Worm (Caenorhabditis elegans) whole organism, L1 larva: Measurements from ENCODE around the gene T19H5.6.

Source experiments
- C16A3.4 ChIP-seq: fragments of 150-350 bp; optimal IDR thresholded peaks from 2 replicates; lab custom pipeline; 2014; ENCODE audit warnings: missing biosample characterization, missing genetic modification characterization
- C34B4.2 ChIP-seq: sonication (generic microtip); optimal IDR thresholded peaks from 2 replicates; lab custom pipeline; 2017; ENCODE audit warnings: mild to moderate bottlenecking, missing genetic modification characterization, missing compliant biosample characterization
- F16B12.6 ChIP-seq: fragments of 150-350 bp; optimal IDR thresholded peaks from 2 replicates; lab custom pipeline; 2014; ENCODE audit warnings: missing biosample characterization, missing genetic modification characterization
- ama-1 ChIP-seq: fragments of 150-350 bp; optimal IDR thresholded peaks from 2 replicates; lab custom pipeline; 2014
- ceh-63 ChIP-seq: fragments of 200-800 bp; sonication (Bioruptor generic); optimal IDR thresholded peaks from 2 replicates; lab custom pipeline; 2018; ENCODE audit warnings: mild to moderate bottlenecking, missing genetic modification characterization, missing compliant biosample characterization
- ceh-88 ChIP-seq: fragments of 200-800 bp; sonication (Bioruptor generic); IDR thresholded peaks from 2 replicates; pipeline ENCODE4 v1.3.6; 2022; ENCODE audit warnings: missing genetic modification characterization, missing compliant biosample characterization
- dsc-1 ChIP-seq: sonication (generic microtip); optimal IDR thresholded peaks from 2 replicates; lab custom pipeline; 2016; ENCODE audit warnings: mild to moderate bottlenecking, missing genetic modification characterization, missing compliant biosample characterization
- efl-1 ChIP-seq, 4 experiments: fragments of 150-350 bp; optimal IDR thresholded peaks in 3 of 4; peaks in 1 of 4; 1 replicate in 1 of 4; 2 replicates in 3 of 4; lab custom pipeline; 2014; ENCODE audit warnings: missing biosample characterization in 2 of 4, missing genetic modification characterization in 2 of 4, missing genetic modification reagents in 2 of 4
- egl-13 ChIP-seq: sonication (generic microtip); optimal IDR thresholded peaks from 2 replicates; lab custom pipeline; 2016; ENCODE audit warnings: missing genotype, missing genetic modification reagents, missing genetic modification characterization, missing compliant biosample characterization
- elt-3 ChIP-seq, 6 experiments: fragments of 150-350 bp in 1 of 6; sonication (generic microtip); optimal IDR thresholded peaks; 2 replicates each; lab custom pipeline; 2017 to 2018; ENCODE audit warnings: missing biosample characterization in 6 of 6, missing genetic modification characterization in 6 of 6, inconsistent platforms in 1 of 6
- fkh-10 ChIP-seq: sonication (generic microtip); optimal IDR thresholded peaks from 2 replicates; lab custom pipeline; 2017; ENCODE audit warnings: missing biosample characterization, missing genetic modification reagents, missing genetic modification characterization
- fkh-4 ChIP-seq: sonication (generic microtip); optimal IDR thresholded peaks from 2 replicates; lab custom pipeline; 2016; ENCODE audit warnings: missing compliant biosample characterization, missing genetic modification characterization, borderline replicate concordance
- fos-1 ChIP-seq: fragments of 150-350 bp; optimal IDR thresholded peaks from 2 replicates; lab custom pipeline; 2014; ENCODE audit warnings: missing biosample characterization, missing genetic modification characterization
- hlh-17 ChIP-seq: fragments of 200-800 bp; sonication (Bioruptor generic); optimal IDR thresholded peaks from 2 replicates; lab custom pipeline; 2018; ENCODE audit warnings: missing genetic modification characterization, mild to moderate bottlenecking, missing compliant biosample characterization, moderate library complexity, borderline replicate concordance
- hpl-2 ChIP-seq: fragments of 150-350 bp; optimal IDR thresholded peaks from 2 replicates; lab custom pipeline; 2014; ENCODE audit warnings: missing biosample characterization, missing genetic modification reagents, missing genetic modification characterization
- isw-1 ChIP-seq: fragments of 200-800 bp; sonication (Bioruptor generic); IDR thresholded peaks from 2 replicates; pipeline ENCODE4 v1.3.6; 2022; ENCODE audit warnings: missing genetic modification characterization, missing compliant biosample characterization
- lin-14 ChIP-seq: fragments of 200-800 bp; sonication (Bioruptor generic); optimal IDR thresholded peaks from 2 replicates; lab custom pipeline; 2018; ENCODE audit warnings: mild to moderate bottlenecking, missing genetic modification characterization, moderate library complexity, missing compliant biosample characterization
- lir-3 ChIP-seq: sonication (generic microtip); optimal IDR thresholded peaks from 2 replicates; lab custom pipeline; 2016; ENCODE audit warnings: mild to moderate bottlenecking, missing genetic modification characterization, moderate library complexity, missing compliant biosample characterization; ENCODE audit not compliant: poor library complexity
- lsy-2 ChIP-seq, 2 experiments: fragments of 150-350 bp; optimal IDR thresholded peaks; 2 replicates each; lab custom pipeline; 2014; ENCODE audit warnings: missing biosample characterization in 2 of 2, missing genetic modification characterization in 2 of 2
- mab-9 ChIP-seq: fragments of 200-800 bp; sonication (Bioruptor generic); IDR thresholded peaks from 2 replicates; pipeline ENCODE4 v1.3.6; 2022; ENCODE audit warnings: missing genetic modification reagents, missing genetic modification characterization, missing compliant biosample characterization
- mef-2 ChIP-seq: fragments of 150-350 bp; optimal IDR thresholded peaks from 2 replicates; lab custom pipeline; 2014; ENCODE audit warnings: missing biosample characterization, missing genetic modification characterization
- nhr-47 ChIP-seq: sonication (generic microtip); optimal IDR thresholded peaks from 2 replicates; lab custom pipeline; 2016; ENCODE audit warnings: mild to moderate bottlenecking, missing genetic modification characterization, moderate library complexity, missing compliant biosample characterization
- nhr-90 ChIP-seq: sonication (generic microtip); optimal IDR thresholded peaks from 2 replicates; lab custom pipeline; 2016; ENCODE audit warnings: mild to moderate bottlenecking, missing genetic modification characterization, missing compliant biosample characterization; ENCODE audit not compliant: poor library complexity
- pax-3 ChIP-seq: fragments of 200-800 bp; sonication (Bioruptor generic); optimal IDR thresholded peaks from 2 replicates; lab custom pipeline; 2018; ENCODE audit warnings: mild to moderate bottlenecking, missing genetic modification characterization, moderate library complexity, missing compliant biosample characterization
- rnt-1 ChIP-seq: sonication (generic microtip); optimal IDR thresholded peaks from 2 replicates; lab custom pipeline; 2016; ENCODE audit warnings: mild to moderate bottlenecking, missing genetic modification characterization, moderate library complexity, missing compliant biosample characterization
- skn-1 ChIP-seq: fragments of 150-350 bp; optimal IDR thresholded peaks from 2 replicates; lab custom pipeline; 2014; ENCODE audit warnings: missing biosample characterization, missing genetic modification characterization
- snu-23 ChIP-seq: sonication (generic microtip); optimal IDR thresholded peaks from 2 replicates; lab custom pipeline; 2016; ENCODE audit warnings: missing genetic modification characterization, missing compliant biosample characterization
- sptf-1 ChIP-seq: fragments of 150-350 bp; optimal IDR thresholded peaks from 2 replicates; lab custom pipeline; 2014; ENCODE audit warnings: missing biosample characterization, missing genetic modification characterization
- tbx-2 ChIP-seq: sonication (generic microtip); optimal IDR thresholded peaks from 2 replicates; lab custom pipeline; 2016; ENCODE audit warnings: missing genetic modification characterization, missing compliant biosample characterization
- tlp-1 ChIP-seq: fragments of 150-350 bp; optimal IDR thresholded peaks from 2 replicates; lab custom pipeline; 2014; ENCODE audit warnings: missing biosample characterization, missing genetic modification characterization
- unc-130 ChIP-seq: fragments of 150-350 bp; optimal IDR thresholded peaks from 2 replicates; lab custom pipeline; 2017; ENCODE audit warnings: missing biosample characterization, missing genetic modification characterization, inconsistent platforms
- unc-98 ChIP-seq: fragments of 200-800 bp; sonication (Bioruptor generic); IDR thresholded peaks from 2 replicates; pipeline ENCODE4 v1.3.6; 2022; ENCODE audit warnings: missing genetic modification characterization, missing compliant biosample characterization
- vab-15 ChIP-seq: sonication (generic microtip); optimal IDR thresholded peaks from 2 replicates; lab custom pipeline; 2017; ENCODE audit warnings: missing genotype, mild to moderate bottlenecking, missing genetic modification characterization, missing compliant biosample characterization

Gene T19H5.6

ce11 chrII:9433609-9434008 is 36.4 kb downstream of the T19H5.6 start, which contains the start of gene kin-15:
TSS of gene kin-15 (minus strand) at chrII:9433709.
- TF ChIP-seq ceh-88 (GFP tag; lab: Robert Waterston, UW) (no peak), efl-1 (optimal IDR thresholded peaks at IDR 0.05; lab: Kevin White, UChicago) (no peak), efl-1 (GFP tag; optimal IDR thresholded peaks at IDR 0.05 in 1 of 2; lab: Kevin White, UChicago) (peak in 1 of 2 experiments; percentile 59)

ce11 chrII:9431119-9431518 is 38.9 kb downstream of the T19H5.6 start:
- no peak for TF ChIP-seq snu-23 (GFP tag; lab: Kevin White, UChicago)
- TF ChIP-seq lin-14 (GFP tag; lab: Kevin White, UChicago): peak; percentile 58
- no peak for TF ChIP-seq isw-1 (GFP tag; lab: Robert Waterston, UW)
- peak; percentile 33 for TF ChIP-seq fkh-10 (GFP tag; lab: Kevin White, UChicago)
- TF ChIP-seq mab-9 (GFP tag; lab: Robert Waterston, UW): no peak
- TF ChIP-seq dsc-1 (tag; lab: Kevin White, UChicago): no peak
- TF ChIP-seq, all 84 proteins: peak for 2

ce11 chrII:9427644-9428043 is 42.4 kb downstream of the T19H5.6 start, which contains the start of gene M176.5:
TSS of gene M176.5 (minus strand) at chrII:9427744.
- no peak for TF ChIP-seq fos-1 (tag; lab: Kevin White, UChicago)
- TF ChIP-seq fkh-4: no peak
- peak; percentile 42 for TF ChIP-seq lin-14 (GFP tag; lab: Kevin White, UChicago)
- TF ChIP-seq skn-1 (tag; lab: Kevin White, UChicago): no peak
- TF ChIP-seq vab-15 (tag; lab: Kevin White, UChicago): no peak
- no peak for TF ChIP-seq efl-1 (optimal IDR thresholded peaks at IDR 0.05; lab: Kevin White, UChicago)
- TF ChIP-seq efl-1 (GFP tag; optimal IDR thresholded peaks at IDR 0.05 in 1 of 2; lab: Kevin White, UChicago): no peak

- TF ChIP-seq dsc-1 (tag; lab: Kevin White, UChicago) (no peak), fos-1 (tag; lab: Kevin White, UChicago) (no peak), unc-98 (GFP tag; lab: Robert Waterston, UW) (no peak), nhr-47 (no peak), hlh-17 (GFP tag; lab: Kevin White, UChicago) (no peak), tlp-1 (tag; lab: Kevin White, UChicago) (no peak), mab-9 (GFP tag; lab: Robert Waterston, UW) (no peak), F16B12.6 (tag; lab: Kevin White, UChicago) (no peak), unc-130 (tag; lab: Kevin White, UChicago) (no peak), C34B4.2 (tag; lab: Kevin White, UChicago) (no peak), nhr-90 (tag; lab: Kevin White, UChicago) (no peak), tbx-2 (tag; lab: Kevin White, UChicago) (no peak), elt-3 (tag; optimal IDR thresholded peaks at IDR 0.05; lab: Kevin White, UChicago) (no peak), hpl-2 (GFP tag; lab: Kevin White, UChicago) (no peak)
Measured at ce11 chrII:9426076-9426475, 43.9 kb downstream of the T19H5.6 start, which contains the start of gene M176.10. TSS of gene M176.10 (minus strand) at chrII:9426176.

ce11 chrII:9421969-9422368 is 48.1 kb downstream of the T19H5.6 start, which contains the start of gene M176.11:
TSS of gene M176.11 (plus strand) at chrII:9422269.
- no peak for TF ChIP-seq egl-13 (tag; lab: Kevin White, UChicago)
- TF ChIP-seq pax-3 (tag; lab: Kevin White, UChicago): no peak
- no peak for TF ChIP-seq sptf-1 (tag; lab: Kevin White, UChicago)
- TF ChIP-seq C16A3.4 (tag; lab: Kevin White, UChicago): no peak
- TF ChIP-seq mef-2 (tag; lab: Kevin White, UChicago): no peak
- TF ChIP-seq snu-23 (GFP tag; lab: Kevin White, UChicago): no peak
- no peak for TF ChIP-seq ama-1 (lab: Kevin White, UChicago)
- TF ChIP-seq rnt-1 (tag; lab: Kevin White, UChicago): no peak
- no peak for TF ChIP-seq ceh-63 (GFP tag; lab: Kevin White, UChicago)
- TF ChIP-seq lsy-2 (tag; optimal IDR thresholded peaks at IDR 0.05; lab: Kevin White, UChicago): no peak
- TF ChIP-seq lir-3 (tag; lab: Kevin White, UChicago): no peak
- TF ChIP-seq, all 84 proteins: peak for 0
